Worm (Caenorhabditis elegans) whole organism, early embryonic: ENCODE data around the gene rha-2.

Experiments
- ama-1 ChIP-seq: fragments of 150-350 bp; optimal IDR thresholded peaks from 2 replicates; lab custom pipeline; 2014
- ets-7 ChIP-seq: sonication (generic microtip); optimal IDR thresholded peaks from 2 replicates; lab custom pipeline; 2016; ENCODE audit warnings: missing genotype, missing genetic modification characterization, missing compliant biosample characterization
- hmbx-1 ChIP-seq: sonication (generic microtip); optimal IDR thresholded peaks from 2 replicates; lab custom pipeline; 2016; ENCODE audit warnings: mild to moderate bottlenecking, missing genetic modification characterization, missing compliant biosample characterization
- scrt-1 ChIP-seq: fragments of 200-800 bp; sonication (Bioruptor generic); IDR thresholded peaks from 2 replicates; pipeline ENCODE4 v1.3.6; 2022; ENCODE audit warnings: missing genetic modification characterization, missing compliant biosample characterization
- tbx-37 ChIP-seq: fragments of 200-800 bp; sonication (Bioruptor generic); conservative IDR thresholded peaks from 2 replicates; pipeline ENCODE4 v1.3.6; 2022; ENCODE audit warnings: missing genetic modification reagents, missing genetic modification characterization, missing compliant biosample characterization
- tra-4 ChIP-seq: sonication (generic microtip); optimal IDR thresholded peaks from 2 replicates; lab custom pipeline; 2017; ENCODE audit warnings: missing genetic modification characterization, missing compliant biosample characterization

ce11 chrIII:8628405-8628982 lies 14.1 kb upstream of the rha-2 start, which contains the start of the genes polk-1 and gpr-1:
- TF ChIP-seq scrt-1 (GFP tag; lab: Robert Waterston, UW) = no peak
- TF ChIP-seq ama-1 (lab: Kevin White, UChicago) = no peak
- TF ChIP-seq ets-7 (tag; lab: Kevin White, UChicago) = no peak
- TF ChIP-seq hmbx-1 (tag; lab: Kevin White, UChicago) = no peak
- TF ChIP-seq tra-4 (tag; lab: Kevin White, UChicago) = no peak
- TF ChIP-seq tbx-37 (GFP tag; lab: Robert Waterston, UW) = no peak
